In the genomic region with DNA sequence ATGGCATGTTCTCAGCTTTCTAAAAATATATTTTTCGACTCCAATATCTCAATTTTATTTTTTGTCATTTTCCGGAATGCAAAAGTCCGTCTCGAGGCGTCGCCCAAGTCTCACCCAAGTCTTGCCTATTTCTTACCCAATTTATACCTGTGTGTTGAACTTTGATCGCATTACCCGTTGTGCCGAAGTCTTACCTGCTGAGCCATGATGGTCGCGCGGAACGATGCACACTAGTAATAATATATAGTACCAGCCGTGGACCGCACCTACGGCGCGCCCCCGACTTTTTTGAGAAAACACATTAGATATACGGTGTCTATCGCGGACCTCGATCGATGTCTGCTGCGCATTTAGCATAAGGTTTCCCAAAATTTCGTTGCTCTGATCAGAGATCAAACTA, we compare ENCODE assay signal across 4 worm cellular contexts.
TF ChIP-seq lines count a peak whose summit lies in the region.
"Not testable (repeated sequence)": the region's sequence is repeated elsewhere in the genome, so short reads cannot be mapped to it uniquely, and the experiment has no call there.

No protein-coding gene starts in this region.

TF ChIP-seq in whole organism, L4 larva, 104 proteins besides CTCF, POLR2A, EP300 and RAD21:
- TF ChIP-seq arid-1 (GFP tag; conservative IDR thresholded peaks at IDR 0.05; lab: Robert Waterston, UW) (peak; percentile 51; the same call in 1 of the 2 replicates), F26F4.8 (GFP tag; conservative IDR thresholded peaks at IDR 0.05; lab: Robert Waterston, UW) (peak; percentile 78; the same call in 1 of the 2 replicates), tra-1 (GFP tag; IDR thresholded peaks at IDR 0.05; lab: Robert Waterston, UW) (0 out of 2 replicates have a peak, but pooled peaks have one; percentile 32), dmd-8 (GFP tag; IDR thresholded peaks at IDR 0.05; lab: Robert Waterston, UW) (0 out of 2 replicates have a peak, but pooled peaks have one; percentile 71)

TF ChIP-seq in whole organism, early embryonic, 17 proteins besides CTCF, POLR2A, EP300 and RAD21:
- TF ChIP-seq pes-1 (GFP tag; IDR thresholded peaks at IDR 0.05; lab: Robert Waterston, UW) = peak; percentile 65; the same call in 1 of the 2 replicates

TF ChIP-seq in whole organism, midembryonic, 9 proteins besides CTCF, POLR2A, EP300 and RAD21:
- TF ChIP-seq flt-1 (GFP tag; IDR thresholded peaks at IDR 0.05; lab: Robert Waterston, UW) = peak; percentile 31; the same call in 1 of the 2 replicates
TF ChIP-seq in whole organism, midembryonic: peak in this region for 1; not testable (repeated sequence) for 8.

TF ChIP-seq in whole organism, young adult, 124 proteins besides CTCF, POLR2A, EP300 and RAD21:
- 0 out of 2 replicates have a peak, but pooled peaks have one; percentile 27 for TF ChIP-seq hsf-1 (GFP tag; IDR thresholded peaks at IDR 0.05; lab: Robert Waterston, UW)
- TF ChIP-seq tbp1 (GFP tag; optimal IDR thresholded peaks at IDR 0.05; lab: Kevin White, UChicago) = peak; percentile 77
- TF ChIP-seq attf-6 (GFP tag; IDR thresholded peaks at IDR 0.05; lab: Robert Waterston, UW) = 0 out of 2 replicates have a peak, but pooled peaks have one; percentile 74
- peak; percentile 54 for TF ChIP-seq D2030.7 (GFP tag; IDR thresholded peaks at IDR 0.05; lab: Robert Waterston, UW)
- peak; percentile 80 for TF ChIP-seq pbrm-1 (GFP tag; IDR thresholded peaks at IDR 0.05; lab: Robert Waterston, UW)
- TF ChIP-seq rpc-1 (optimal IDR thresholded peaks at IDR 0.05; lab: Kevin White, UChicago); snpc-4 (GFP tag; optimal IDR thresholded peaks at IDR 0.05; lab: Kevin White, UChicago): not testable (repeated sequence)
- TF ChIP-seq rpc-1 (tag; optimal IDR thresholded peaks at IDR 0.05; lab: Kevin White, UChicago) = peak; percentile 60
- TF ChIP-seq hmg-1.2 (GFP tag; IDR thresholded peaks at IDR 0.05; lab: Robert Waterston, UW) = peak; percentile 76
- peak; percentile 53 for TF ChIP-seq madf-6 (GFP tag; IDR thresholded peaks at IDR 0.05; lab: Robert Waterston, UW)
- 0 out of 2 replicates have a peak, but pooled peaks have one; percentile 50 for TF ChIP-seq cebp-2 (GFP tag; IDR thresholded peaks at IDR 0.05; lab: Robert Waterston, UW)
- TF ChIP-seq B0261.1 (tag; optimal IDR thresholded peaks at IDR 0.05; lab: Kevin White, UChicago) = peak; percentile 31
- TF ChIP-seq Y95B8A.8 (GFP tag; IDR thresholded peaks at IDR 0.05; lab: Robert Waterston, UW) = 0 out of 2 replicates have a peak, but pooled peaks have one; percentile 28
- TF ChIP-seq ceh-58 (GFP tag; IDR thresholded peaks at IDR 0.05; lab: Robert Waterston, UW) = 0 out of 2 replicates have a peak, but pooled peaks have one; percentile 34
- TF ChIP-seq snpc-4 (tag; optimal IDR thresholded peaks at IDR 0.05; lab: Kevin White, UChicago) = peak in 2 of 4 experiments; percentile 46 to 82
